Fruit fly (Drosophila melanogaster) whole organism, prepupa: ENCODE data around the gene Rab5.

Source experiments
- CG15336 ChIP-seq: fragments of 200-800 bp; sonication (Bioruptor generic); IDR thresholded peaks from 2 replicates; pipeline ENCODE4 v1.3.6; 2022; ENCODE audit warnings: missing biosample characterization, missing genetic modification characterization
- CG32006 ChIP-seq: fragments of 200-800 bp; sonication (Bioruptor generic); optimal IDR thresholded peaks from 3 replicates; lab custom pipeline; 2017; ENCODE audit warnings: missing biosample characterization, mild to moderate bottlenecking, missing genetic modification characterization
- CG6792 ChIP-seq: fragments of 200-800 bp; sonication (Bioruptor generic); optimal IDR thresholded peaks from 3 replicates; lab custom pipeline; 2016; ENCODE audit warnings: missing biosample characterization, missing genetic modification characterization
- CG8319 ChIP-seq: fragments of 200-800 bp; sonication (Bioruptor generic); optimal IDR thresholded peaks from 3 replicates; lab custom pipeline; 2016; ENCODE audit warnings: missing biosample characterization, missing genetic modification characterization
- Eip78C ChIP-seq: fragments of 200-800 bp; sonication (Bioruptor generic); peaks from one replicate; lab custom pipeline; 2016; ENCODE audit warnings: missing biosample characterization, missing genetic modification characterization
- Sox15 ChIP-seq: fragments of 200-800 bp; sonication (Bioruptor generic); optimal IDR thresholded peaks from 3 replicates; lab custom pipeline; 2016; ENCODE audit warnings: missing biosample characterization, missing genetic modification characterization
- dac ChIP-seq: fragments of 200-800 bp; sonication (Bioruptor generic); optimal IDR thresholded peaks from 2 replicates; lab custom pipeline; 2017; ENCODE audit warnings: missing biosample characterization, mild to moderate bottlenecking, missing genetic modification characterization
- ss ChIP-seq, 2 experiments: fragments of 200-800 bp; sonication (Bioruptor generic); optimal IDR thresholded peaks; 2 replicates in 1 of 2; 3 replicates in 1 of 2; lab custom pipeline; 2017 to 2018; ENCODE audit warnings: mild to moderate bottlenecking in 2 of 2, missing biosample characterization in 2 of 2, missing genetic modification characterization in 2 of 2, moderate library complexity in 1 of 2
- vri ChIP-seq: fragments of 200-800 bp; sonication (Bioruptor generic); optimal IDR thresholded peaks from 3 replicates; lab custom pipeline; 2016; ENCODE audit warnings: missing biosample characterization, mild to moderate bottlenecking, missing genetic modification characterization

- TF ChIP-seq Eip78C (GFP tag; lab: Kevin White, UChicago) (no peak), CG6792 (GFP tag; lab: Kevin White, UChicago) (no peak), dac (GFP tag; lab: Kevin White, UChicago) (no peak), Sox15 (GFP tag; lab: Kevin White, UChicago) (no peak), ss (GFP tag; optimal IDR thresholded peaks at IDR 0.05; lab: Kevin White, UChicago) (no peak), CG8319 (no peak), CG32006 (peak; percentile 71), vri (no peak), CG15336 (GFP tag; lab: Robert Waterston, UW) (no peak; the same call in 1 of the 2 replicates)
Measured at dm6 chr2L:2413093-2413492, 48.0 kb upstream of the Rab5 start.
